Fruit fly (Drosophila melanogaster) whole organism, prepupa: Measurements from ENCODE around the gene Dup99B.
A peak's percentile ranks its signal among the peaks of the same experiment; 100 is the strongest.

Source experiments
- Blimp-1 ChIP-seq: fragments of 200-800 bp; sonication (Bioruptor generic); optimal IDR thresholded peaks from 3 replicates; lab custom pipeline; 2017; ENCODE audit warnings: missing biosample characterization, missing genetic modification characterization, mild to moderate bottlenecking, moderate library complexity, missing genetic modification reagents
- CG10631 ChIP-seq: fragments of 200-800 bp; sonication (Bioruptor generic); optimal IDR thresholded peaks from 2 replicates; lab custom pipeline; 2016; ENCODE audit warnings: missing biosample characterization, missing genetic modification characterization
- CG10669 ChIP-seq: fragments of 200-800 bp; sonication (Bioruptor generic); optimal IDR thresholded peaks from 3 replicates; lab custom pipeline; 2018; ENCODE audit warnings: missing biosample characterization, mild to moderate bottlenecking, missing genetic modification characterization, moderate library complexity
- CG11762 ChIP-seq: fragments of 200-800 bp; sonication (Bioruptor generic); optimal IDR thresholded peaks from 3 replicates; lab custom pipeline; 2016; ENCODE audit warnings: missing biosample characterization, missing genetic modification characterization; ENCODE audit not compliant: insufficient read depth
- CG15336 ChIP-seq: fragments of 200-800 bp; sonication (Bioruptor generic); IDR thresholded peaks from 2 replicates; pipeline ENCODE4 v1.3.6; 2022; ENCODE audit warnings: missing biosample characterization, missing genetic modification characterization
- CG1621 ChIP-seq: fragments of 200-800 bp; sonication (Bioruptor generic); optimal IDR thresholded peaks from 3 replicates; lab custom pipeline; 2018; ENCODE audit warnings: missing biosample characterization, mild to moderate bottlenecking, missing genetic modification characterization
- CG16779 ChIP-seq: fragments of 200-800 bp; sonication (Bioruptor generic); optimal IDR thresholded peaks from 3 replicates; lab custom pipeline; 2017; ENCODE audit warnings: missing biosample characterization, mild to moderate bottlenecking, missing genetic modification characterization
- CG3032 ChIP-seq: fragments of 200-800 bp; optimal IDR thresholded peaks from 2 replicates; lab custom pipeline; 2019; ENCODE audit warnings: missing biosample characterization, mild to moderate bottlenecking, missing genetic modification characterization, moderate library complexity
- CG31627 ChIP-seq: fragments of 200-800 bp; sonication (Bioruptor generic); optimal IDR thresholded peaks from 3 replicates; lab custom pipeline; 2016; ENCODE audit warnings: missing biosample characterization, missing genetic modification characterization
- CG32006 ChIP-seq: fragments of 200-800 bp; sonication (Bioruptor generic); optimal IDR thresholded peaks from 3 replicates; lab custom pipeline; 2017; ENCODE audit warnings: missing biosample characterization, mild to moderate bottlenecking, missing genetic modification characterization
- CG34406 ChIP-seq: fragments of 200-800 bp; sonication (Bioruptor generic); optimal IDR thresholded peaks from 3 replicates; lab custom pipeline; 2016; ENCODE audit warnings: missing biosample characterization, missing genetic modification characterization
- CG3919 ChIP-seq: fragments of 200-800 bp; sonication (Bioruptor generic); optimal IDR thresholded peaks from 3 replicates; lab custom pipeline; 2016; ENCODE audit warnings: missing biosample characterization, missing genetic modification characterization
- CG6163 ChIP-seq: fragments of 200-800 bp; sonication (Bioruptor generic); IDR thresholded peaks from 3 replicates; pipeline ENCODE4 v1.3.6; 2022; ENCODE audit warnings: missing biosample characterization, missing genetic modification characterization
- CG6854 ChIP-seq: fragments of 200-800 bp; sonication (Bioruptor generic); optimal IDR thresholded peaks from 2 replicates; lab custom pipeline; 2017; ENCODE audit warnings: missing biosample characterization, mild to moderate bottlenecking, missing genetic modification characterization
- CG8119 ChIP-seq: fragments of 200-800 bp; sonication (Bioruptor generic); IDR thresholded peaks from 3 replicates; pipeline ENCODE4 v1.3.6; 2022; ENCODE audit warnings: missing biosample characterization, missing genetic modification characterization
- CG8319 ChIP-seq: fragments of 200-800 bp; sonication (Bioruptor generic); optimal IDR thresholded peaks from 3 replicates; lab custom pipeline; 2016; ENCODE audit warnings: missing biosample characterization, missing genetic modification characterization
- CG9139 ChIP-seq: fragments of 200-800 bp; sonication (Bioruptor generic); optimal IDR thresholded peaks from 3 replicates; lab custom pipeline; 2017; ENCODE audit warnings: missing biosample characterization, mild to moderate bottlenecking, missing genetic modification characterization
- Eip75B ChIP-seq: fragments of 200-800 bp; sonication (Bioruptor generic); optimal IDR thresholded peaks from 3 replicates; lab custom pipeline; 2016; ENCODE audit warnings: missing biosample characterization, missing genetic modification characterization
- Eip78C ChIP-seq: fragments of 200-800 bp; sonication (Bioruptor generic); peaks from one replicate; lab custom pipeline; 2016; ENCODE audit warnings: missing biosample characterization, missing genetic modification characterization
- Eip93F ChIP-seq: fragments of 200-800 bp; sonication (Bioruptor generic); optimal IDR thresholded peaks from 2 replicates; lab custom pipeline; 2016; ENCODE audit warnings: missing biosample characterization, mild to moderate bottlenecking, missing genetic modification characterization
- Ets21C ChIP-seq: fragments of 200-800 bp; sonication (Bioruptor generic); optimal IDR thresholded peaks from 3 replicates; lab custom pipeline; 2016; ENCODE audit warnings: missing biosample characterization, missing genetic modification characterization
- Gug ChIP-seq: fragments of 200-800 bp; sonication (Bioruptor generic); IDR thresholded peaks from 2 replicates; pipeline ENCODE4 v1.3.6; 2022; ENCODE audit warnings: missing biosample characterization, missing genetic modification characterization
- Hr38 ChIP-seq: sonication (Bioruptor generic); optimal IDR thresholded peaks from 2 replicates; lab custom pipeline; 2016; ENCODE audit warnings: missing biosample characterization, missing genetic modification characterization
- Hr39 ChIP-seq: fragments of 200-800 bp; sonication (Bioruptor generic); optimal IDR thresholded peaks from 2 replicates; lab custom pipeline; 2016; ENCODE audit warnings: missing biosample characterization, missing genetic modification characterization
- Hr4 ChIP-seq: fragments of 200-800 bp; sonication (Bioruptor generic); optimal IDR thresholded peaks from 3 replicates; lab custom pipeline; 2016; ENCODE audit warnings: missing biosample characterization, missing genetic modification characterization
- Met ChIP-seq: fragments of 200-800 bp; sonication (Bioruptor generic); optimal IDR thresholded peaks from 3 replicates; lab custom pipeline; 2016; ENCODE audit warnings: missing biosample characterization, missing genetic modification characterization
- OdsH ChIP-seq: fragments of 200-800 bp; sonication (Bioruptor generic); optimal IDR thresholded peaks from 3 replicates; lab custom pipeline; 2016; ENCODE audit warnings: missing biosample characterization, missing genetic modification characterization
- Smox ChIP-seq: fragments of 200-800 bp; sonication (Bioruptor generic); optimal IDR thresholded peaks from 3 replicates; lab custom pipeline; 2016; ENCODE audit warnings: missing biosample characterization, missing genetic modification characterization
- Sox102F ChIP-seq: fragments of 200-800 bp; sonication (Bioruptor generic); optimal IDR thresholded peaks from 2 replicates; lab custom pipeline; 2016; ENCODE audit warnings: missing biosample characterization, mild to moderate bottlenecking, missing genetic modification characterization
- Sox14 ChIP-seq: fragments of 200-800 bp; sonication (Bioruptor generic); optimal IDR thresholded peaks from 3 replicates; lab custom pipeline; 2016; ENCODE audit warnings: missing biosample characterization, missing genetic modification characterization
- Sox15 ChIP-seq: fragments of 200-800 bp; sonication (Bioruptor generic); optimal IDR thresholded peaks from 3 replicates; lab custom pipeline; 2016; ENCODE audit warnings: missing biosample characterization, missing genetic modification characterization
- achi ChIP-seq: fragments of 200-800 bp; sonication (Bioruptor generic); optimal IDR thresholded peaks from 3 replicates; lab custom pipeline; 2016; ENCODE audit warnings: missing biosample characterization, missing genetic modification characterization
- acj6 ChIP-seq: fragments of 200-800 bp; sonication (Bioruptor generic); optimal IDR thresholded peaks from 3 replicates; lab custom pipeline; 2016; ENCODE audit warnings: missing biosample characterization, missing genetic modification characterization
- dac ChIP-seq: fragments of 200-800 bp; sonication (Bioruptor generic); optimal IDR thresholded peaks from 2 replicates; lab custom pipeline; 2017; ENCODE audit warnings: missing biosample characterization, mild to moderate bottlenecking, missing genetic modification characterization
- dsx ChIP-seq: fragments of 200-800 bp; optimal IDR thresholded peaks from 3 replicates; lab custom pipeline; 2019; ENCODE audit warnings: missing biosample characterization, mild to moderate bottlenecking, missing genetic modification characterization, moderate library complexity; ENCODE audit not compliant: poor library complexity, severe bottlenecking
- esn ChIP-seq: fragments of 200-800 bp; sonication (Bioruptor generic); optimal IDR thresholded peaks from 2 replicates; lab custom pipeline; 2016; ENCODE audit warnings: missing biosample characterization, mild to moderate bottlenecking, missing genetic modification characterization, moderate library complexity
- fd85E ChIP-seq: fragments of 200-800 bp; sonication (Bioruptor generic); optimal IDR thresholded peaks from 3 replicates; lab custom pipeline; 2016; ENCODE audit warnings: missing biosample characterization, missing genetic modification characterization
- lz ChIP-seq: fragments of 200-800 bp; sonication (Bioruptor generic); optimal IDR thresholded peaks from 3 replicates; lab custom pipeline; 2016; ENCODE audit warnings: missing biosample characterization, missing genetic modification characterization
- pdm3 ChIP-seq: fragments of 200-800 bp; sonication (Bioruptor generic); optimal IDR thresholded peaks from 3 replicates; lab custom pipeline; 2016; ENCODE audit warnings: missing biosample characterization, missing genetic modification characterization
- salr ChIP-seq, 2 experiments: fragments of 200-800 bp; sonication (Bioruptor generic); optimal IDR thresholded peaks; 3 replicates each; lab custom pipeline; 2016 to 2018; ENCODE audit warnings: missing biosample characterization in 2 of 2, missing genetic modification characterization in 2 of 2, mild to moderate bottlenecking in 1 of 2
- spab ChIP-seq: fragments of 200-800 bp; sonication (Bioruptor generic); optimal IDR thresholded peaks from 2 replicates; lab custom pipeline; 2017; ENCODE audit warnings: missing biosample characterization, mild to moderate bottlenecking, missing genetic modification characterization, missing genetic modification reagents
- ss ChIP-seq, 2 experiments: fragments of 200-800 bp; sonication (Bioruptor generic); optimal IDR thresholded peaks; 2 replicates in 1 of 2; 3 replicates in 1 of 2; lab custom pipeline; 2017 to 2018; ENCODE audit warnings: mild to moderate bottlenecking in 2 of 2, missing biosample characterization in 2 of 2, missing genetic modification characterization in 2 of 2, moderate library complexity in 1 of 2
- svp ChIP-seq: fragments of 200-800 bp; sonication (Bioruptor generic); peaks from one replicate; lab custom pipeline; 2016; ENCODE audit warnings: missing biosample characterization, missing genetic modification characterization
- topi ChIP-seq: fragments of 200-800 bp; sonication (Bioruptor generic); optimal IDR thresholded peaks from 3 replicates; lab custom pipeline; 2016; ENCODE audit warnings: missing biosample characterization, missing genetic modification characterization
- vri ChIP-seq: fragments of 200-800 bp; sonication (Bioruptor generic); optimal IDR thresholded peaks from 3 replicates; lab custom pipeline; 2016; ENCODE audit warnings: missing biosample characterization, mild to moderate bottlenecking, missing genetic modification characterization

The Dup99B gene

dm6 chr3R:29715277-29715676 is at the start of gene Dup99B:
Gene Dup99B (minus strand): TSS chr3R:29715377.
- TF ChIP-seq Eip93F (GFP tag; lab: Kevin White, UChicago) = no peak
- no peak for TF ChIP-seq Hr39 (GFP tag; lab: Kevin White, UChicago)
- no peak for TF ChIP-seq Sox102F (GFP tag; lab: Kevin White, UChicago)
- no peak for TF ChIP-seq CG9139 (GFP tag; lab: Kevin White, UChicago)
- no peak for TF ChIP-seq salr (GFP tag; optimal IDR thresholded peaks at IDR 0.05; lab: Kevin White, UChicago)
- TF ChIP-seq acj6 (GFP tag; lab: Kevin White, UChicago) = no peak
- no peak for TF ChIP-seq Sox14 (GFP tag; lab: Kevin White, UChicago)
- no peak for TF ChIP-seq CG3032
- TF ChIP-seq OdsH (GFP tag; lab: Kevin White, UChicago) = no peak
- no peak for TF ChIP-seq CG8119 (GFP tag; lab: Robert Waterston, UW)
- no peak for TF ChIP-seq Ets21C (GFP tag; lab: Kevin White, UChicago)
- TF ChIP-seq CG8319 (GFP tag; lab: Kevin White, UChicago) = no peak

dm6 chr3R:29764249-29765042 is 49.3 kb upstream of the Dup99B start:
- peak in 1 of 2 experiments; percentile 39 for TF ChIP-seq ss (GFP tag; optimal IDR thresholded peaks at IDR 0.05; lab: Kevin White, UChicago)
- TF ChIP-seq achi = no peak
- TF ChIP-seq Eip78C (GFP tag; lab: Kevin White, UChicago) = peak; percentile 56
- no peak for TF ChIP-seq CG3919 (GFP tag; lab: Kevin White, UChicago)
- TF ChIP-seq, all 60 proteins: peak for 2

DNA sequence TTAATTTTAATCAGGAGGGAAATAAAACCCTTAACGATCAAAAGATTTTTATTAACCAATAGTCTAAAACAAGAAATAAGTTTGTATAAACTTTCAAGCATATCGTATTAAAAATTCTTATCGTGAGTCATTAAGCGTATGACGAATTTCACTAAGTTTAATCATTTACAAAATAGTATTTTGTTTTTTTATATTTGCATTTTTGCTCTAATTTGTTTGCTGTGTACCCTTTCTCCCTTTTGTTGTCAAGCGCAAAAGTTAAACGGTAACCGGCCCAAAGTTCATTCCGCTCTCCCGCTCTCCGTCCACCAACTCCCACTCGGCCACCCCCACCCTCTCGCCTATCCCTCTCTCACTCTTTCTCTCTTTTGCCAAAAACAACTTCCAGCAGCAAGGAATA is 48.6 kb upstream of the Dup99B start:
- TF ChIP-seq Hr4 (GFP tag; lab: Kevin White, UChicago) = no peak
- TF ChIP-seq vri (GFP tag; lab: Kevin White, UChicago) = no peak
- peak; percentile 3 for TF ChIP-seq pdm3 (GFP tag; lab: Kevin White, UChicago)
- TF ChIP-seq CG8119 (GFP tag; lab: Robert Waterston, UW) = no peak
- TF ChIP-seq dsx = no peak
- peak; percentile 33 for TF ChIP-seq Sox102F (GFP tag; lab: Kevin White, UChicago)
- no peak for TF ChIP-seq CG1621 (tag; lab: Kevin White, UChicago)
- peak; percentile 46 for TF ChIP-seq CG15336 (GFP tag; lab: Robert Waterston, UW)
- TF ChIP-seq topi (GFP tag; lab: Kevin White, UChicago) = peak; percentile 79
- peak; percentile 37 for TF ChIP-seq Ets21C (GFP tag; lab: Kevin White, UChicago)
- no peak for TF ChIP-seq fd85E (GFP tag; lab: Kevin White, UChicago)
- TF ChIP-seq achi = peak; percentile 21
- TF ChIP-seq CG3032 = no peak
- TF ChIP-seq CG10669 (GFP tag; lab: Kevin White, UChicago) = peak; percentile 1
- no peak for TF ChIP-seq svp
- TF ChIP-seq CG11762 (GFP tag; lab: Kevin White, UChicago) = no peak
- no peak for TF ChIP-seq salr (GFP tag; optimal IDR thresholded peaks at IDR 0.05; lab: Kevin White, UChicago)
- peak; percentile 33; the same call in 1 of the 3 replicates for TF ChIP-seq CG6163 (GFP tag; lab: Robert Waterston, UW)
- no peak for TF ChIP-seq Sox15 (GFP tag; lab: Kevin White, UChicago)
- peak; percentile 40 for TF ChIP-seq CG34406
- TF ChIP-seq CG6854 (GFP tag; lab: Kevin White, UChicago) = peak; percentile 10
- TF ChIP-seq CG16779 (tag; lab: Kevin White, UChicago) = no peak
- peak; percentile 16 for TF ChIP-seq CG32006
- TF ChIP-seq Eip78C (GFP tag; lab: Kevin White, UChicago) = peak; percentile 80
- TF ChIP-seq Hr38 (GFP tag; lab: Kevin White, UChicago) = no peak
- peak; percentile 61 for TF ChIP-seq Smox (GFP tag; lab: Kevin White, UChicago)
- no peak for TF ChIP-seq Eip93F (GFP tag; lab: Kevin White, UChicago)
- no peak for TF ChIP-seq CG10631 (GFP tag; lab: Kevin White, UChicago)
- no peak for TF ChIP-seq Eip75B (GFP tag; lab: Kevin White, UChicago)
- peak; percentile 67 for TF ChIP-seq CG31627 (GFP tag; lab: Kevin White, UChicago)
- peak; percentile 55 for TF ChIP-seq lz (GFP tag; lab: Kevin White, UChicago)
- TF ChIP-seq dac = no peak
- TF ChIP-seq OdsH (GFP tag; lab: Kevin White, UChicago) = peak; percentile 37
- no peak for TF ChIP-seq spab (GFP tag; lab: Kevin White, UChicago)
- TF ChIP-seq Blimp-1 = peak; percentile 12
- no peak for TF ChIP-seq Gug (GFP tag; lab: Robert Waterston, UW)
- TF ChIP-seq Met (GFP tag; lab: Kevin White, UChicago) = no peak
- peak; percentile 40 for TF ChIP-seq esn (GFP tag; lab: Kevin White, UChicago)
